Worm (Caenorhabditis elegans): ENCODE data around the gene cki-2.

- TF ChIP-seq ama-1 (optimal IDR thresholded peaks at IDR 0.05) (no peak), aly-1 (tag; optimal IDR thresholded peaks at IDR 0.05) (no peak), ceh-36 (tag; optimal IDR thresholded peaks at IDR 0.05) (no peak), ceh-13 (GFP tag; optimal IDR thresholded peaks at IDR 0.05) (no peak), flt-1 (GFP tag; IDR thresholded peaks at IDR 0.05) (no peak)
Measured at ce11 chrII:7781102-7781616, 35.1 kb upstream of the cki-2 start, which contains the start of the genes snpc-1.1 and spdl-1.
